Fruit fly (Drosophila melanogaster): ENCODE data around the gene CG5262.

The CG5262 gene

DNA sequence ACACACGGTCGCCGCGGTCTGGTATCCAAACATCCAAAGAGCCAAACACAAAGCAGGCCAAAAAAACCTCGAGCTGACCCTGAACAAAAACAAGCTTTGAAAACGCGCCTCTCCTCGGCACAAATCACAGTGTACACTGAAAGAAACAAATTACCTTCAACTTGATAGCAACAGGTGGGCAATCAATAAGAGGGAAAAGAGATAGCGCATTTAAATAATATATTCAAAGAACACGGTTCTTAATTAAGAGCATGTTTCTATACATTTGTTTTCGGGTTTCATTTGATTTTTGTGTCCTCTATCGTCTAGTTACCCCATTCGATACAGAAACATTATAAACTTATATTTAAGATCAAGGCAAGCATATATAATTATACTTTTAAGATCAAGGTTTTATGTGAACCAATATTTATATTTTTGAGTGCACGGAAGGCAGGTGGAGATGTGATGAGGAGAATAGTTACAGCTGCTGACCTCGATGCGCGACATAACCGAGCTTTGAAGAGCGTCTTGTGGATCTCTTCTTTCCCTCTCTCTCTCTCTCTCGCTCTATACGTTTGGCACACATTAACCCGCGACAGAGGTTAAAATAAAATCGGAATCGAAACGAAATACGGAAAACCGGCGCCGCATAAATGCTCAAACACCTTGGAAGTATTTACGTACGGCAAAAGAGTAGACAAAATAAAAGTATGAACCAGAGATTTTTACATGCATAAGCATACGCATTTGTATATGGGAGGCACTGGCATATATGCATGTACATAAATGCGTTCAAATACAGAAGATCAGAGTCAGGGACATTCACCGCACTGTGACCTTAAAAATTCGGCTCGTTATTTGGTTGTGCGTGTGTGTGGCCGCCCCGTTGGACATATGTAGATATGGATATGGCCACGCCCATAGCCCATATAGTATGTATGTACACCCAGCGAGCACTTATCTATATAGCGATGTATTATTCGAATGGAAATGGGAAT lies 31.7 kb downstream of the CG5262 start:
- TF ChIP-seq Pif1A (GFP tag; optimal IDR thresholded peaks at IDR 0.05) (peak; percentile 85), gl (tag; optimal IDR thresholded peaks at IDR 0.05) (peak; percentile 22), CG12605 (GFP tag; IDR thresholded peaks at IDR 0.05) (peak; percentile 35; the same call in 1 of the 2 replicates), CG32121 (GFP tag; IDR thresholded peaks at IDR 0.05) (peak; percentile 70), Pif1B (GFP tag; optimal IDR thresholded peaks at IDR 0.05) (peak; percentile 84), D1 (tag; optimal IDR thresholded peaks at IDR 0.05) (peak; percentile 16), CG10348 (GFP tag; IDR thresholded peaks at IDR 0.05) (peak; percentile 29; the same call in 1 of the 2 replicates), Ets98B (GFP tag; IDR thresholded peaks at IDR 0.05) (peak; percentile 53), rn (GFP tag; IDR thresholded peaks at IDR 0.05) (no peak), CG8159 (tag; optimal IDR thresholded peaks at IDR 0.05) (peak; percentile 80), CG9948 (tag; optimal IDR thresholded peaks at IDR 0.05) (peak; percentile 78), Snoo (tag; optimal IDR thresholded peaks at IDR 0.05) (peak; percentile 65), CG13204 (GFP tag; optimal IDR thresholded peaks at IDR 0.05) (peak; percentile 19), CG15710 (tag; optimal IDR thresholded peaks at IDR 0.05) (peak; percentile 65), CG17806 (tag; optimal IDR thresholded peaks at IDR 0.05) (peak; percentile 75), CG34367 (tag; optimal IDR thresholded peaks at IDR 0.05) (peak; percentile 62), fd96Ca (GFP tag; IDR thresholded peaks at IDR 0.05) (peak; percentile 65), EcR (GFP tag; optimal IDR thresholded peaks at IDR 0.05) (no peak), CG8301 (tag; optimal IDR thresholded peaks at IDR 0.05) (peak; percentile 87), CG4496 (GFP tag; IDR thresholded peaks at IDR 0.05) (peak; percentile 62; the same call in 2 of the 3 replicates), CG14655 (GFP tag; optimal IDR thresholded peaks at IDR 0.05) (no peak)

dm6 chr3L:20397770-20398169 lies 32.5 kb downstream of the CG5262 start:
- TF ChIP-seq CG32121 (GFP tag; IDR thresholded peaks at IDR 0.05) (no peak), CG15710 (tag; optimal IDR thresholded peaks at IDR 0.05) (no peak), rn (GFP tag; IDR thresholded peaks at IDR 0.05) (no peak), CG13204 (GFP tag; optimal IDR thresholded peaks at IDR 0.05) (no peak), CG8301 (tag; optimal IDR thresholded peaks at IDR 0.05) (no peak), Pif1B (GFP tag; optimal IDR thresholded peaks at IDR 0.05) (no peak), Snoo (tag; optimal IDR thresholded peaks at IDR 0.05) (no peak), CG12605 (GFP tag; IDR thresholded peaks at IDR 0.05) (no peak), EcR (GFP tag; optimal IDR thresholded peaks at IDR 0.05) (no peak), CG8159 (tag; optimal IDR thresholded peaks at IDR 0.05) (no peak), CG14655 (GFP tag; optimal IDR thresholded peaks at IDR 0.05) (no peak)

- no peak for TF ChIP-seq gl (tag; optimal IDR thresholded peaks at IDR 0.05)
- no peak for TF ChIP-seq CG17806 (tag; optimal IDR thresholded peaks at IDR 0.05)
- TF ChIP-seq CG10348 (GFP tag; IDR thresholded peaks at IDR 0.05), result no peak
- TF ChIP-seq rn (GFP tag; IDR thresholded peaks at IDR 0.05), result no peak
- no peak for TF ChIP-seq CG4496 (GFP tag; IDR thresholded peaks at IDR 0.05)
- TF ChIP-seq D1 (tag; optimal IDR thresholded peaks at IDR 0.05), result no peak
- no peak for TF ChIP-seq fd96Ca (GFP tag; IDR thresholded peaks at IDR 0.05)
- no peak for TF ChIP-seq Ets98B (GFP tag; IDR thresholded peaks at IDR 0.05)
- TF ChIP-seq CG8159 (tag; optimal IDR thresholded peaks at IDR 0.05), result no peak
- no peak for TF ChIP-seq CG9948 (tag; optimal IDR thresholded peaks at IDR 0.05)
- TF ChIP-seq CG15710 (tag; optimal IDR thresholded peaks at IDR 0.05), result no peak
- TF ChIP-seq CG13204 (GFP tag; optimal IDR thresholded peaks at IDR 0.05), result no peak
- TF ChIP-seq CG12605 (GFP tag; IDR thresholded peaks at IDR 0.05), result no peak
- no peak for TF ChIP-seq CG14655 (GFP tag; optimal IDR thresholded peaks at IDR 0.05)
Measured at dm6 chr3L:20396047-20396446, 34.2 kb downstream of the CG5262 start.

- peak; percentile 7 for TF ChIP-seq Pif1B (GFP tag; optimal IDR thresholded peaks at IDR 0.05)
- TF ChIP-seq CG17806 (tag; optimal IDR thresholded peaks at IDR 0.05), result no peak
- TF ChIP-seq CG34367 (tag; optimal IDR thresholded peaks at IDR 0.05), result no peak
- TF ChIP-seq fd96Ca (GFP tag; IDR thresholded peaks at IDR 0.05), result 0 out of 3 replicates have a peak, but pooled peaks have one; percentile 13
Measured at dm6 chr3L:20395257-20395909, 34.9 kb downstream of the CG5262 start.

dm6 chr3L:20393357-20393756 lies 36.9 kb downstream of the CG5262 start, which contains the start of gene CG33969:
Gene CG33969 (minus strand): TSS chr3L:20393553.
- TF ChIP-seq D1 (tag; optimal IDR thresholded peaks at IDR 0.05), result no peak
- no peak for TF ChIP-seq EcR (GFP tag; optimal IDR thresholded peaks at IDR 0.05)
- TF ChIP-seq Snoo (tag; optimal IDR thresholded peaks at IDR 0.05), result no peak
- TF ChIP-seq CG32121 (GFP tag; IDR thresholded peaks at IDR 0.05), result no peak
- no peak for TF ChIP-seq CG34367 (tag; optimal IDR thresholded peaks at IDR 0.05)
- no peak for TF ChIP-seq Pif1A (GFP tag; optimal IDR thresholded peaks at IDR 0.05)
- TF ChIP-seq CG14655 (GFP tag; optimal IDR thresholded peaks at IDR 0.05), result no peak
- TF ChIP-seq rn (GFP tag; IDR thresholded peaks at IDR 0.05), result no peak
- TF ChIP-seq CG8301 (tag; optimal IDR thresholded peaks at IDR 0.05), result no peak
- no peak for TF ChIP-seq Ets98B (GFP tag; IDR thresholded peaks at IDR 0.05)
- TF ChIP-seq CG13204 (GFP tag; optimal IDR thresholded peaks at IDR 0.05), result no peak
- no peak for TF ChIP-seq gl (tag; optimal IDR thresholded peaks at IDR 0.05)
- no peak for TF ChIP-seq CG10348 (GFP tag; IDR thresholded peaks at IDR 0.05)
- TF ChIP-seq CG8159 (tag; optimal IDR thresholded peaks at IDR 0.05), result no peak
- TF ChIP-seq fd96Ca (GFP tag; IDR thresholded peaks at IDR 0.05), result no peak
- no peak for TF ChIP-seq CG17806 (tag; optimal IDR thresholded peaks at IDR 0.05)
- TF ChIP-seq CG4496 (GFP tag; IDR thresholded peaks at IDR 0.05), result no peak
- no peak for TF ChIP-seq Pif1B (GFP tag; optimal IDR thresholded peaks at IDR 0.05)
- TF ChIP-seq CG12605 (GFP tag; IDR thresholded peaks at IDR 0.05), result no peak
